Fruit fly (Drosophila melanogaster): Measurements from ENCODE around the gene CG42245.
A peak's percentile ranks its signal among the peaks of the same experiment; 100 is the strongest.

The CG42245 gene

DNA sequence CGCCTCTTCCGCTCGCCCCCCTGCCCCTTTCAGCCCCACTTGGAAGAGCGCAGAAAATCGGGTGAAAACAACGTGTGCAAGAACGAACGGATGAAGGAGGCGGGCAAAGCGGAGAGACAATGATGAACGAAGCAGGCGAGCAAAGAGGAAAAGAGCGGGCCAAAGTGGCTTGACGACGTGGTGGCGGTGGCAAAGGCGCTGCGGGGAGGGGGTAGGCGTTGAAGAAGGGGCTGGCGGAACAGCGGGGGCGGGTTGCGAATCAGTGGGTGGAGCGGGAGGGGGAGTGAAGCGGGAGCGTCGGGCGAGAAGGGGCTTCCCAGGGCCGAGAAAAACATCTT, 1.2 kb downstream of the CG42245 start (continued):
- TF ChIP-seq org-1 (GFP tag; optimal IDR thresholded peaks at IDR 0.05) = no peak
- peak; percentile 62 for TF ChIP-seq D19A (tag; optimal IDR thresholded peaks at IDR 0.05)
- TF ChIP-seq ewg (GFP tag; optimal IDR thresholded peaks at IDR 0.05) = no peak
- TF ChIP-seq ssp (GFP tag; IDR thresholded peaks at IDR 0.05) = no peak
- peak; percentile 20 for TF ChIP-seq pzg (GFP tag; optimal IDR thresholded peaks at IDR 0.05)
- 0 out of 2 replicates have a peak, but pooled peaks have one; percentile 11 for TF ChIP-seq ttk (GFP tag; IDR thresholded peaks at IDR 0.05)
- TF ChIP-seq Adf1 (GFP tag; IDR thresholded peaks at IDR 0.05) = peak; percentile 66
- TF ChIP-seq Oli (tag; optimal IDR thresholded peaks at IDR 0.05) = no peak
- TF ChIP-seq wek (GFP tag; optimal IDR thresholded peaks at IDR 0.05) = no peak
- TF ChIP-seq CG14050 (GFP tag; IDR thresholded peaks at IDR 0.05) = no peak
- TF ChIP-seq wor (GFP tag; IDR thresholded peaks at IDR 0.05) = no peak
- TF ChIP-seq Mad (GFP tag; optimal IDR thresholded peaks at IDR 0.05) = no peak
- TF ChIP-seq dati (GFP tag; IDR thresholded peaks at IDR 0.05) = no peak
- no peak for TF ChIP-seq CG11695 (GFP tag; IDR thresholded peaks at IDR 0.05)
- TF ChIP-seq gt (GFP tag; IDR thresholded peaks at IDR 0.05) = no peak
- TF ChIP-seq Deaf1 (tag; optimal IDR thresholded peaks at IDR 0.05) = peak; percentile 28
- TF ChIP-seq CG34422 (GFP tag; IDR thresholded peaks at IDR 0.05) = no peak; the same call in 2 of the 3 replicates
- peak; percentile 6 for TF ChIP-seq lab (GFP tag; optimal IDR thresholded peaks at IDR 0.05)
- no peak for TF ChIP-seq stwl (tag; optimal IDR thresholded peaks at IDR 0.05)
- no peak for TF ChIP-seq CG14965 (GFP tag; optimal IDR thresholded peaks at IDR 0.05; ENCODE audit: borderline replicate concordance)
- TF ChIP-seq phol (tag; optimal IDR thresholded peaks at IDR 0.05) = no peak
- no peak for TF ChIP-seq cg (GFP tag; optimal IDR thresholded peaks at IDR 0.05)
- no peak for TF ChIP-seq CG7839 (tag; optimal IDR thresholded peaks at IDR 0.05)
- TF ChIP-seq lov (optimal IDR thresholded peaks at IDR 0.05) = no peak
- TF ChIP-seq lov (GFP tag; IDR thresholded peaks at IDR 0.05) = no peak
- TF ChIP-seq CG15601 (tag; optimal IDR thresholded peaks at IDR 0.05) = no peak
- TF ChIP-seq Meics (GFP tag; optimal IDR thresholded peaks at IDR 0.05) = no peak
- no peak for TF ChIP-seq CG4282 (GFP tag; optimal IDR thresholded peaks at IDR 0.05)
- no peak for TF ChIP-seq CG13775 (GFP tag; optimal IDR thresholded peaks at IDR 0.05)
- TF ChIP-seq ara (GFP tag; IDR thresholded peaks at IDR 0.05) = no peak; the same call in 1 of the 2 replicates
- TF ChIP-seq fd96Cb (tag; optimal IDR thresholded peaks at IDR 0.05) = no peak
- no peak for TF ChIP-seq CG12155 (GFP tag; optimal IDR thresholded peaks at IDR 0.05)
- no peak for TF ChIP-seq danr (GFP tag; IDR thresholded peaks at IDR 0.05)
- TF ChIP-seq sna (GFP tag; IDR thresholded peaks at IDR 0.05; ENCODE audit: partially characterized antibody) = no peak
- no peak for TF ChIP-seq BEAF-32 (GFP tag; optimal IDR thresholded peaks at IDR 0.05)
- no peak for TF ChIP-seq CG7745 (tag; optimal IDR thresholded peaks at IDR 0.05)
- TF ChIP-seq her (GFP tag; optimal IDR thresholded peaks at IDR 0.05) = no peak
- no peak for TF ChIP-seq disco-r (GFP tag; optimal IDR thresholded peaks at IDR 0.05)
- no peak for TF ChIP-seq E2f1 (GFP tag; IDR thresholded peaks at IDR 0.05)
- 0 out of 3 replicates have a peak, but pooled peaks have one; percentile 19 for TF ChIP-seq CG11093 (GFP tag; IDR thresholded peaks at IDR 0.05)
- TF ChIP-seq CG13424 (tag; optimal IDR thresholded peaks at IDR 0.05) = no peak
- 0 out of 2 replicates have a peak, but pooled peaks have one; percentile 19 for TF ChIP-seq sisA (GFP tag; IDR thresholded peaks at IDR 0.05)
- TF ChIP-seq CG12071 (GFP tag; optimal IDR thresholded peaks at IDR 0.05) = no peak
- no peak for TF ChIP-seq Hr3 (GFP tag; optimal IDR thresholded peaks at IDR 0.05)
- TF ChIP-seq CG10274 (GFP tag; optimal IDR thresholded peaks at IDR 0.05) = no peak
- no peak for TF ChIP-seq CG33213 (GFP tag; optimal IDR thresholded peaks at IDR 0.05)
- no peak for TF ChIP-seq exex (tag; optimal IDR thresholded peaks at IDR 0.05)
- TF ChIP-seq pan (optimal IDR thresholded peaks at IDR 0.05) = no peak
- no peak for TF ChIP-seq pan (GFP tag; optimal IDR thresholded peaks at IDR 0.05 in 1 of 2, IDR thresholded peaks at IDR 0.05 in 1 of 2)
- TF ChIP-seq peb (GFP tag; IDR thresholded peaks at IDR 0.05) = no peak
- TF ChIP-seq sc (optimal IDR thresholded peaks at IDR 0.05) = no peak
- no peak for TF ChIP-seq sc (GFP tag; optimal IDR thresholded peaks at IDR 0.05)
- TF ChIP-seq CG3726 (GFP tag; IDR thresholded peaks at IDR 0.05) = no peak
